Fruit fly (Drosophila melanogaster): ENCODE results near the gene Pmm2.

DNA sequence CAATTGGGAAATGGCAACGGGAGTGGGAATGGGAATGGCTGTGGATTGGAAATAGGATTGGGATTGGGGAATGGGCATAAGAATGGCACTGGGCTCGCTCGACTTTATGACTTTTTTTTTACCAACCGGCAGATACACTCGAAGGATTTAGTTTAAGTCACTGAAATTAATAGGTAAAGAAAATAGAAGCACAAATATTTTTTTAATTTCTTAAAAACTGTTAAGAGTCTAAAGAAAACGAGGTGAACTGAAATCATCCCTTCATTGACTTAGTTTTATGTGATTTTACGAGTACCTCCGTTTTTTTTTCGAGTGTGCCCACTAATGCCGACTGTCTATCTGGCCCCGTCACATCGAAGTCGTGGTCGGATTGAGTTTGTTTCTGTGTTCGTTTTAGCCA, 40.5 kb downstream of the Pmm2 start:
- TF ChIP-seq CG16779 (tag; optimal IDR thresholded peaks at IDR 0.05) (no peak), OdsH (GFP tag; optimal IDR thresholded peaks at IDR 0.05) (no peak), topi (GFP tag; optimal IDR thresholded peaks at IDR 0.05) (no peak), salr (GFP tag; optimal IDR thresholded peaks at IDR 0.05) (no peak), Hr39 (GFP tag; optimal IDR thresholded peaks at IDR 0.05) (no peak), dac (GFP tag; optimal IDR thresholded peaks at IDR 0.05) (no peak), CG11762 (GFP tag; optimal IDR thresholded peaks at IDR 0.05; ENCODE audit: insufficient read depth) (no peak), CG3032 (tag; optimal IDR thresholded peaks at IDR 0.05) (no peak), CG3919 (GFP tag; optimal IDR thresholded peaks at IDR 0.05) (peak; percentile 13), acj6 (GFP tag; optimal IDR thresholded peaks at IDR 0.05) (no peak), CG9139 (GFP tag; optimal IDR thresholded peaks at IDR 0.05) (no peak), Lpt (GFP tag; optimal IDR thresholded peaks at IDR 0.05) (no peak)

Measured in whole organism, prepupa.